Fruit fly (Drosophila melanogaster): Measurements from ENCODE around the gene CG4658.

The CG4658 gene

dm6 chr2L:9938631-9939256, 18.2 kb upstream of the CG4658 start, which contains the start of the genes Datp and CG4619 (continued):
- TF ChIP-seq CG4318 (GFP tag; optimal IDR thresholded peaks at IDR 0.05) (no peak), OdsH (GFP tag; optimal IDR thresholded peaks at IDR 0.05) (no peak), Hr38 (GFP tag; optimal IDR thresholded peaks at IDR 0.05) (no peak), CG11762 (GFP tag; optimal IDR thresholded peaks at IDR 0.05; ENCODE audit: insufficient read depth) (peak; percentile 29), CG11294 (GFP tag; IDR thresholded peaks at IDR 0.05) (no peak), Sox14 (GFP tag; optimal IDR thresholded peaks at IDR 0.05) (peak; percentile 2), Lpt (GFP tag; optimal IDR thresholded peaks at IDR 0.05) (no peak), Ets96B (tag; optimal IDR thresholded peaks at IDR 0.05) (peak; percentile 13), fkh (GFP tag; optimal IDR thresholded peaks at IDR 0.05) (no peak), CG8119 (GFP tag; IDR thresholded peaks at IDR 0.05) (no peak), fd59A (GFP tag; optimal IDR thresholded peaks at IDR 0.05) (peak; percentile 19), pdm3 (GFP tag; optimal IDR thresholded peaks at IDR 0.05) (no peak), CG6276 (GFP tag; optimal IDR thresholded peaks at IDR 0.05) (no peak), CG9139 (GFP tag; optimal IDR thresholded peaks at IDR 0.05) (no peak), CG7368 (GFP tag; optimal IDR thresholded peaks at IDR 0.05) (peak; percentile 18), lz (GFP tag; optimal IDR thresholded peaks at IDR 0.05) (peak; percentile 42), salr (GFP tag; optimal IDR thresholded peaks at IDR 0.05) (no peak), Sox102F (GFP tag; optimal IDR thresholded peaks at IDR 0.05) (no peak), eg (GFP tag; IDR thresholded peaks at IDR 0.05) (peak; percentile 56; the same call in 1 of the 3 replicates), CG6808 (GFP tag; optimal IDR thresholded peaks at IDR 0.05) (no peak), Eip75B (GFP tag; optimal IDR thresholded peaks at IDR 0.05) (no peak), Sox15 (GFP tag; optimal IDR thresholded peaks at IDR 0.05) (no peak), CG10631 (GFP tag; optimal IDR thresholded peaks at IDR 0.05) (no peak), esn (GFP tag; optimal IDR thresholded peaks at IDR 0.05) (peak; percentile 58), CG1621 (tag; optimal IDR thresholded peaks at IDR 0.05) (no peak), cyc (GFP tag; optimal IDR thresholded peaks at IDR 0.05) (peak; percentile 42), fd85E (GFP tag; optimal IDR thresholded peaks at IDR 0.05) (no peak), ss (GFP tag; optimal IDR thresholded peaks at IDR 0.05) (no peak), CG3032 (tag; optimal IDR thresholded peaks at IDR 0.05) (no peak), Ets21C (GFP tag; optimal IDR thresholded peaks at IDR 0.05) (no peak), spab (GFP tag; optimal IDR thresholded peaks at IDR 0.05) (no peak), dsx (GFP tag; optimal IDR thresholded peaks at IDR 0.05; ENCODE audit: poor library complexity, severe bottlenecking) (no peak)

dm6 chr2L:9943521-9943920, 13.4 kb upstream of the CG4658 start:
- TF ChIP-seq CG16779 (tag; optimal IDR thresholded peaks at IDR 0.05), result no peak
- TF ChIP-seq vri (GFP tag; optimal IDR thresholded peaks at IDR 0.05), result peak; percentile 74
- no peak for TF ChIP-seq CG9139 (GFP tag; optimal IDR thresholded peaks at IDR 0.05)
- no peak for TF ChIP-seq Lpt (GFP tag; optimal IDR thresholded peaks at IDR 0.05)
- no peak for TF ChIP-seq eg (GFP tag; IDR thresholded peaks at IDR 0.05)
- no peak for TF ChIP-seq Hr4 (GFP tag; optimal IDR thresholded peaks at IDR 0.05)
- no peak for TF ChIP-seq Blimp-1 (GFP tag; optimal IDR thresholded peaks at IDR 0.05)
- TF ChIP-seq dac (GFP tag; optimal IDR thresholded peaks at IDR 0.05), result no peak
- no peak for TF ChIP-seq CG8632 (GFP tag; optimal IDR thresholded peaks at IDR 0.05)
- TF ChIP-seq CG11762 (GFP tag; optimal IDR thresholded peaks at IDR 0.05; ENCODE audit: insufficient read depth), result no peak
- TF ChIP-seq CG34406 (GFP tag; optimal IDR thresholded peaks at IDR 0.05), result no peak
- no peak for TF ChIP-seq CG6792 (GFP tag; optimal IDR thresholded peaks at IDR 0.05)
- peak; percentile 55 for TF ChIP-seq Eip78C (GFP tag)
- TF ChIP-seq Smox (GFP tag; optimal IDR thresholded peaks at IDR 0.05), result no peak
